Worm (Caenorhabditis elegans) whole organism, L4/young adult: ENCODE data around the gene lpr-7.

Experiments used
- W03F9.2 ChIP-seq: fragments of 150-350 bp; optimal IDR thresholded peaks from 2 replicates; lab custom pipeline; 2014; ENCODE audit warnings: missing biosample characterization, missing genetic modification characterization
- dao-5 ChIP-seq: sonication (generic microtip); optimal IDR thresholded peaks from 2 replicates; lab custom pipeline; 2016; ENCODE audit warnings: missing genotype, missing genetic modification characterization, moderate library complexity, missing compliant biosample characterization
- him-1 ChIP-seq: sonication (generic microtip); optimal IDR thresholded peaks from 2 replicates; lab custom pipeline; 2016; ENCODE audit warnings: missing genotype, missing genetic modification reagents, missing genetic modification characterization, missing compliant biosample characterization

DNA sequence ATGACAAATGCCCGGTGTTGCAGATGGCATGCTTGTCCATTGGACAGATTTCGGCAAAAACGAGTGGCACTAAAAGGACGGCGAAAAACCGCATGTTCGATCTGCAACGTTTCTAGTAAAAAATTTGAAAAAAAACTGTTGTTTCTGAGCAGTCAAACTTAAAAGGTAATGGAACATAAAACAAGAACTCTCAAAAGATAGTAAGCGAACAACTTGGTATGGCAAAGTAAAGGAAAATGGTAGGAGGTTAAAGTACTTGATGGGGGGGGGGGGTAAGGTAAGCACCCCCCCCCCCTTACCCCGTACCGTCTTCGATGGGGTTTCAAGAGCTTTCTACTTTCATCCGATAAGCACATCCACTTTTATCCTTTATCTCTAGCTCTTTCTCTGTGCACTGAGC lies 47.6 kb upstream of the lpr-7 start, which contains the start of gene F13C5.5:
- TF ChIP-seq W03F9.2 (tag; lab: Kevin White, UChicago) (no peak), him-1 (tag; lab: Kevin White, UChicago) (no peak), dao-5 (tag; lab: Kevin White, UChicago) (no peak)
